Worm (Caenorhabditis elegans) whole organism, L4 larva: Measurements from ENCODE around the gene C56C10.9.

Source experiments
- F26F4.8 ChIP-seq: fragments of 200-800 bp; sonication (Bioruptor generic); conservative IDR thresholded peaks from 2 replicates; pipeline ENCODE4 v1.3.6; 2022; ENCODE audit warnings: missing genetic modification characterization, missing compliant biosample characterization
- F37D6.2 ChIP-seq: sonication (generic microtip); optimal IDR thresholded peaks from 2 replicates; lab custom pipeline; 2016; ENCODE audit warnings: mild to moderate bottlenecking, missing genetic modification characterization, missing compliant biosample characterization
- F44E2.7 ChIP-seq: fragments of 200-800 bp; sonication (Bioruptor generic); IDR thresholded peaks from 2 replicates; pipeline ENCODE4 v2.1.2; 2022; ENCODE audit warnings: missing genetic modification characterization, missing compliant biosample characterization
- F49E8.2 ChIP-seq: sonication (generic microtip); optimal IDR thresholded peaks from 2 replicates; lab custom pipeline; 2016; ENCODE audit warnings: missing compliant biosample characterization, mild to moderate bottlenecking, missing genetic modification characterization, borderline replicate concordance
- Y48G9A.11 ChIP-seq: fragments of 200-800 bp; sonication (Bioruptor generic); IDR thresholded peaks from 2 replicates; pipeline ENCODE4 v1.3.6; 2022; ENCODE audit warnings: missing genetic modification reagents, missing genetic modification characterization, missing compliant biosample characterization
- ZK337.2 ChIP-seq: fragments of 200-800 bp; sonication (Bioruptor generic); IDR thresholded peaks from 2 replicates; pipeline ENCODE4 v1.3.6; 2022; ENCODE audit warnings: missing genetic modification reagents, missing genetic modification characterization, missing compliant biosample characterization
- aha-1 ChIP-seq: fragments of 150-350 bp; peaks from one replicate; lab custom pipeline; 2014; ENCODE audit warnings: missing biosample characterization, missing genetic modification characterization
- aly-2 ChIP-seq: sonication (generic microtip); optimal IDR thresholded peaks from 2 replicates; lab custom pipeline; 2018; ENCODE audit warnings: missing biosample characterization, missing genetic modification characterization
- arid-1 ChIP-seq: fragments of 200-800 bp; sonication (Bioruptor generic); conservative IDR thresholded peaks from 2 replicates; pipeline ENCODE4 v1.3.6; 2022; ENCODE audit warnings: missing genetic modification reagents, missing genetic modification characterization, missing compliant biosample characterization
- attf-4 ChIP-seq: sonication (generic microtip); optimal IDR thresholded peaks from 3 replicates; lab custom pipeline; 2017; ENCODE audit warnings: missing biosample characterization, missing genetic modification characterization
- ceh-20 ChIP-seq: fragments of 200-800 bp; sonication (Bioruptor generic); IDR thresholded peaks from 2 replicates; pipeline ENCODE4 v1.3.6; 2022; ENCODE audit warnings: missing genetic modification reagents, missing genetic modification characterization, missing compliant biosample characterization
- ceh-28 ChIP-seq: fragments of 150-350 bp; optimal IDR thresholded peaks from 2 replicates; lab custom pipeline; 2014; ENCODE audit warnings: missing biosample characterization, missing genetic modification reagents, missing genetic modification characterization
- ceh-32 ChIP-seq: sonication (generic microtip); optimal IDR thresholded peaks from 2 replicates; lab custom pipeline; 2016; ENCODE audit warnings: mild to moderate bottlenecking, missing genetic modification characterization, missing compliant biosample characterization; ENCODE audit not compliant: poor library complexity
- ceh-62 ChIP-seq: sonication (generic microtip); optimal IDR thresholded peaks from 2 replicates; lab custom pipeline; 2017; ENCODE audit warnings: missing biosample characterization, missing genetic modification characterization
- ces-1 ChIP-seq: fragments of 150-350 bp; sonication (generic microtip); optimal IDR thresholded peaks from 4 replicates; lab custom pipeline; 2014; ENCODE audit warnings: missing biosample characterization, missing genetic modification reagents, missing genetic modification characterization
- ctbp-1 ChIP-seq: fragments of 200-800 bp; sonication (Bioruptor generic); IDR thresholded peaks from 2 replicates; pipeline ENCODE4 v1.3.6; 2022; ENCODE audit warnings: missing genetic modification reagents, missing genetic modification characterization, missing compliant biosample characterization
- daf-12 ChIP-seq: fragments of 150-350 bp; optimal IDR thresholded peaks from 2 replicates; lab custom pipeline; 2014; ENCODE audit warnings: missing biosample characterization, missing genetic modification reagents, missing genetic modification characterization
- daf-19 ChIP-seq: fragments of 200-800 bp; sonication (Bioruptor generic); conservative IDR thresholded peaks from 2 replicates; pipeline ENCODE4 v1.3.6; 2022; ENCODE audit warnings: missing genetic modification characterization, missing compliant biosample characterization
- dmd-6 ChIP-seq: fragments of 200-800 bp; sonication (Bioruptor generic); IDR thresholded peaks from 2 replicates; pipeline ENCODE4 v1.3.6; 2022; ENCODE audit warnings: missing genetic modification reagents, missing genetic modification characterization, missing compliant biosample characterization
- dmd-8 ChIP-seq: fragments of 200-800 bp; sonication (Bioruptor generic); IDR thresholded peaks from 2 replicates; pipeline ENCODE4 v1.3.6; 2022; ENCODE audit warnings: missing genetic modification characterization, missing compliant biosample characterization
- dmd-9 ChIP-seq: fragments of 200-800 bp; sonication (Bioruptor generic); IDR thresholded peaks from 2 replicates; pipeline ENCODE4 v1.3.6; 2022; ENCODE audit warnings: missing genetic modification reagents, missing genetic modification characterization, missing compliant biosample characterization
- duxl-1 ChIP-seq: sonication (generic microtip); optimal IDR thresholded peaks from 2 replicates; lab custom pipeline; 2016; ENCODE audit warnings: mild to moderate bottlenecking, missing genetic modification characterization, moderate library complexity, missing compliant biosample characterization; ENCODE audit not compliant: poor library complexity
- egl-27 ChIP-seq: sonication (generic microtip); optimal IDR thresholded peaks from 3 replicates; lab custom pipeline; 2017; ENCODE audit warnings: missing biosample characterization, missing genetic modification reagents, missing genetic modification characterization
- fos-1 ChIP-seq: fragments of 150-350 bp; optimal IDR thresholded peaks from 2 replicates; lab custom pipeline; 2014; ENCODE audit warnings: missing biosample characterization, missing genetic modification characterization
- hif-1 ChIP-seq, 2 experiments: sonication (generic microtip); optimal IDR thresholded peaks; 2 replicates each; lab custom pipeline; 2016 to 2017; ENCODE audit warnings: missing compliant biosample characterization in 2 of 2, missing genetic modification characterization in 2 of 2, missing genetic modification reagents in 2 of 2, missing genotype in 2 of 2, mild to moderate bottlenecking in 1 of 2
- lin-13 ChIP-seq: fragments of 150-350 bp; optimal IDR thresholded peaks from 2 replicates; lab custom pipeline; 2014; ENCODE audit warnings: missing biosample characterization, missing genetic modification reagents, missing genetic modification characterization
- lin-29 ChIP-seq: fragments of 200-800 bp; sonication (Bioruptor generic); IDR thresholded peaks from 2 replicates; pipeline ENCODE4 v1.3.6; 2022; ENCODE audit warnings: missing genetic modification reagents, missing genetic modification characterization, missing compliant biosample characterization
- lin-38 ChIP-seq: fragments of 200-800 bp; sonication (Bioruptor generic); IDR thresholded peaks from 2 replicates; pipeline ENCODE4 v1.3.6; 2022; ENCODE audit warnings: missing genetic modification reagents, missing genetic modification characterization, missing compliant biosample characterization
- lin-39 ChIP-seq: fragments of 150-350 bp; optimal IDR thresholded peaks from 2 replicates; lab custom pipeline; 2014; ENCODE audit warnings: missing biosample characterization, missing genetic modification reagents, missing genetic modification characterization
- lir-3 ChIP-seq: sonication (generic microtip); optimal IDR thresholded peaks from 2 replicates; lab custom pipeline; 2016; ENCODE audit warnings: mild to moderate bottlenecking, missing genetic modification characterization, missing compliant biosample characterization
- lsy-2 ChIP-seq, 2 experiments: fragments of 150-350 bp in 1 of 2; sonication (generic microtip) in 1 of 2; optimal IDR thresholded peaks; 2 replicates each; lab custom pipeline; 2014 to 2017; ENCODE audit warnings: missing biosample characterization in 2 of 2, missing genetic modification characterization in 2 of 2
- mxl-3 ChIP-seq: fragments of 200-800 bp; sonication (Bioruptor generic); optimal IDR thresholded peaks from 2 replicates; lab custom pipeline; 2018; ENCODE audit warnings: mild to moderate bottlenecking, missing genetic modification characterization, missing compliant biosample characterization
- nhr-102 ChIP-seq: sonication (generic microtip); optimal IDR thresholded peaks from 2 replicates; lab custom pipeline; 2016; ENCODE audit warnings: mild to moderate bottlenecking, missing genetic modification characterization, moderate library complexity, missing compliant biosample characterization
- nhr-237 ChIP-seq: sonication (generic microtip); optimal IDR thresholded peaks from 2 replicates; lab custom pipeline; 2017; ENCODE audit warnings: missing biosample characterization, missing genetic modification characterization
- nhr-41 ChIP-seq: fragments of 200-800 bp; sonication (Bioruptor generic); IDR thresholded peaks from 2 replicates; pipeline ENCODE4 v1.3.6; 2022; ENCODE audit warnings: missing genetic modification reagents, missing genetic modification characterization, missing compliant biosample characterization
- nhr-6 ChIP-seq: fragments of 150-350 bp; optimal IDR thresholded peaks from 2 replicates; lab custom pipeline; 2014; ENCODE audit warnings: missing biosample characterization, missing genetic modification characterization
- nhr-77 ChIP-seq: fragments of 150-350 bp; optimal IDR thresholded peaks from 2 replicates; lab custom pipeline; 2014; ENCODE audit warnings: missing biosample characterization, missing genetic modification characterization
- pha-4 ChIP-seq, 2 experiments: fragments of 150-350 bp in 1 of 2; fragments of 200-800 bp in 1 of 2; sonication (Bioruptor generic) in 1 of 2; IDR thresholded peaks in 1 of 2; optimal IDR thresholded peaks in 1 of 2; 2 replicates each; pipeline versions ENCODE4 v1.3.6 to Lab custom; 2014 to 2022; ENCODE audit warnings: missing genetic modification characterization in 2 of 2, missing genetic modification reagents in 2 of 2, missing biosample characterization in 1 of 2, missing compliant biosample characterization in 1 of 2
- php-3 ChIP-seq: fragments of 200-800 bp; sonication (Bioruptor generic); IDR thresholded peaks from 2 replicates; pipeline ENCODE4 v1.3.6; 2022; ENCODE audit warnings: missing genetic modification reagents, missing genetic modification characterization, missing compliant biosample characterization
- rbr-2 ChIP-seq: sonication (generic microtip); optimal IDR thresholded peaks from 2 replicates; lab custom pipeline; 2016; ENCODE audit warnings: missing genotype, missing genetic modification characterization, missing compliant biosample characterization
- saeg-2 ChIP-seq: fragments of 200-800 bp; sonication (Bioruptor generic); IDR thresholded peaks from 2 replicates; pipeline ENCODE4 v1.3.6; 2022; ENCODE audit warnings: missing genetic modification reagents, missing genetic modification characterization, missing compliant biosample characterization
- sdz-12 ChIP-seq: fragments of 200-800 bp; sonication (Bioruptor generic); optimal IDR thresholded peaks from 2 replicates; lab custom pipeline; 2018; ENCODE audit warnings: mild to moderate bottlenecking, missing genetic modification characterization, missing compliant biosample characterization
- tag-97 ChIP-seq: fragments of 200-800 bp; sonication (Bioruptor generic); IDR thresholded peaks from 2 replicates; pipeline ENCODE4 v1.3.6; 2022; ENCODE audit warnings: missing genetic modification characterization, missing compliant biosample characterization
- unc-130 ChIP-seq: sonication (generic microtip); optimal IDR thresholded peaks from 2 replicates; lab custom pipeline; 2016; ENCODE audit warnings: missing genetic modification reagents, missing genetic modification characterization, missing compliant biosample characterization
- unc-39 ChIP-seq: sonication (generic microtip); optimal IDR thresholded peaks from 2 replicates; lab custom pipeline; 2017; ENCODE audit warnings: missing biosample characterization, missing genetic modification characterization
- zag-1 ChIP-seq: fragments of 150-350 bp; optimal IDR thresholded peaks from 2 replicates; lab custom pipeline; 2014; ENCODE audit warnings: missing biosample characterization, missing genetic modification characterization
- zfp-2 ChIP-seq: sonication (generic microtip); optimal IDR thresholded peaks from 2 replicates; lab custom pipeline; 2016; ENCODE audit warnings: mild to moderate bottlenecking, missing genetic modification characterization, missing compliant biosample characterization
- zfp-3 ChIP-seq: fragments of 200-800 bp; sonication (Bioruptor generic); conservative IDR thresholded peaks from 2 replicates; pipeline ENCODE4 v1.3.6; 2022; ENCODE audit warnings: missing genetic modification reagents, missing genetic modification characterization, missing compliant biosample characterization
- zip-2 ChIP-seq: fragments of 150-350 bp; optimal IDR thresholded peaks from 2 replicates; lab custom pipeline; 2014; ENCODE audit warnings: missing biosample characterization, missing genetic modification characterization
- ztf-7 ChIP-seq: fragments of 150-350 bp; optimal IDR thresholded peaks from 2 replicates; lab custom pipeline; 2014; ENCODE audit warnings: missing biosample characterization, missing genetic modification characterization

Gene C56C10.9

DNA sequence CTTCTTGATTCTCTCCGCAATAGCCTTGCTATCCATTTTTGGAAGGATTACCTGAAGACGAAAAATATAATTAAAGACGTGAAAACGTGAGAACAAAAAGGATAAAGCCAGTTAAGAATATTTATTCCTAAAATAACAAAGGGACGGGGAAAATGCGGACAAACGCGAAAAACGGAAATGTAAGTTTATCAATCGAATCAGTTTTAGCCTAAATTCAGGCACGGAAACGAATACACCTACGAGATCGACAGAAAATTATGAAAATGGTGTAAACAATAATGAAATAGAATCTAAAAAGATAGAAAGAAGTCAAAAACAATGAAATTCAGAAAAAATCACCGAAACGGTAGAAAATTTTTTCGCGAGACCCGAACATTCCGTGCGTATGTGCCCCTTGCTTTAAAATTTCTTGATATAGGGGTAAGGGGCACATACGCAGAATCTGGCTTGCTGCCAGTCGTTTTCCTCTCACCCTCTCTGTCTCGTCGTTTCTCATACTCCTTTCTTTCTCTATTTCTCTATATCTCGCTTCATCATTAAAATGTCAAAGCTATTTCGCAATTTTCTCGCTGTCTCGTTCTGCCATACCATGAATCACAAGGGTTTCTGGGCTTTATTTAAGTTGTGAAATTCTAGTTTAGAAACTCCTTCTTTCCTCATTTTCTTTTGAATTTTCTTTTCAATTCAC is 3.4 kb downstream of the C56C10.9 start, which contains the start of gene icd-1 (continued):
- TF ChIP-seq daf-19 (GFP tag; lab: Robert Waterston, UW): peak; percentile 88
- peak; percentile 17 for TF ChIP-seq ceh-32 (tag; lab: Kevin White, UChicago)
- TF ChIP-seq lin-38 (GFP tag; lab: Robert Waterston, UW): peak; percentile 91
- no peak for TF ChIP-seq unc-39 (tag; lab: Kevin White, UChicago)
- no peak for TF ChIP-seq F26F4.8 (GFP tag; lab: Robert Waterston, UW)
- peak; percentile 75 for TF ChIP-seq zip-2 (tag; lab: Kevin White, UChicago)
- TF ChIP-seq lin-13 (GFP tag; lab: Kevin White, UChicago): peak; percentile 92
- peak; percentile 18 for TF ChIP-seq nhr-237 (tag; lab: Kevin White, UChicago)
- peak; percentile 72 for TF ChIP-seq mxl-3 (GFP tag; lab: Kevin White, UChicago)
- no peak for TF ChIP-seq ceh-62 (tag; lab: Kevin White, UChicago)
- no peak for TF ChIP-seq attf-4 (tag; lab: Kevin White, UChicago)
- TF ChIP-seq unc-130 (GFP tag; lab: Kevin White, UChicago): peak; percentile 89
- peak; percentile 89 for TF ChIP-seq duxl-1 (tag; lab: Kevin White, UChicago)
- peak; percentile 73 for TF ChIP-seq Y48G9A.11 (GFP tag; lab: Robert Waterston, UW)
- no peak for TF ChIP-seq F44E2.7 (GFP tag; lab: Robert Waterston, UW)
- TF ChIP-seq hif-1 (tag; optimal IDR thresholded peaks at IDR 0.05; lab: Kevin White, UChicago): peak; percentile 47 to 83
- peak; percentile 99 for TF ChIP-seq aha-1 (tag; lab: Kevin White, UChicago)
- TF ChIP-seq nhr-77: peak; percentile 96
- no peak for TF ChIP-seq sdz-12 (GFP tag; lab: Kevin White, UChicago)
- TF ChIP-seq F37D6.2: peak; percentile 86
- TF ChIP-seq ceh-28 (tag; lab: Kevin White, UChicago): peak; percentile 47
- TF ChIP-seq pha-4 (GFP tag; IDR thresholded peaks at IDR 0.05; lab: Robert Waterston, UW): peak; percentile 94
- peak; percentile 79 for TF ChIP-seq pha-4 (tag; optimal IDR thresholded peaks at IDR 0.05; lab: Kevin White, UChicago)
- TF ChIP-seq ZK337.2 (GFP tag; lab: Robert Waterston, UW): no peak
- peak; percentile 55; the same call in 1 of the 2 replicates for TF ChIP-seq dmd-8 (GFP tag; lab: Robert Waterston, UW)
- peak; percentile 93 for TF ChIP-seq php-3 (GFP tag; lab: Robert Waterston, UW)
- peak; percentile 89 for TF ChIP-seq ceh-20 (GFP tag; lab: Robert Waterston, UW)
- no peak for TF ChIP-seq lin-39 (tag; lab: Kevin White, UChicago)
- TF ChIP-seq daf-12 (tag; lab: Kevin White, UChicago): no peak
- TF ChIP-seq lsy-2 (tag; optimal IDR thresholded peaks at IDR 0.05; lab: Kevin White, UChicago): peak; percentile 91 to 95
- TF ChIP-seq dmd-6 (GFP tag; lab: Robert Waterston, UW): peak; percentile 91
- peak; percentile 6 for TF ChIP-seq aly-2 (tag; lab: Kevin White, UChicago)
- peak; percentile 86 for TF ChIP-seq arid-1
- peak; percentile 7 for TF ChIP-seq lir-3 (tag; lab: Kevin White, UChicago)
- TF ChIP-seq zfp-2: peak; percentile 74
- peak; percentile 65 for TF ChIP-seq zag-1
- peak; percentile 63; the same call in 1 of the 2 replicates for TF ChIP-seq zfp-3 (GFP tag; lab: Robert Waterston, UW)
- TF ChIP-seq nhr-41: peak; percentile 62; the same call in 1 of the 2 replicates
- peak; percentile 95 for TF ChIP-seq rbr-2 (tag; lab: Kevin White, UChicago)
- TF ChIP-seq nhr-102: peak; percentile 93
- peak; percentile 57 for TF ChIP-seq nhr-6 (tag; lab: Kevin White, UChicago)
- peak; percentile 89 for TF ChIP-seq ctbp-1
- TF ChIP-seq saeg-2 (GFP tag; lab: Robert Waterston, UW): peak; percentile 78
- no peak for TF ChIP-seq egl-27 (tag; lab: Kevin White, UChicago)
- TF ChIP-seq ces-1 (GFP tag; lab: Kevin White, UChicago): no peak
- peak; percentile 84 for TF ChIP-seq F49E8.2
- TF ChIP-seq dmd-9 (GFP tag; lab: Robert Waterston, UW): no peak
- 0 out of 2 replicates have a peak, but pooled peaks have one; percentile 37 for TF ChIP-seq tag-97 (GFP tag; lab: Robert Waterston, UW)
- peak; percentile 78 for TF ChIP-seq fos-1
- TF ChIP-seq lin-29 (GFP tag; lab: Robert Waterston, UW): peak; percentile 72
- peak; percentile 78 for TF ChIP-seq ztf-7 (tag; lab: Kevin White, UChicago)
